Worm (Caenorhabditis elegans): ENCODE data around the gene str-116.

The str-116 gene

DNA sequence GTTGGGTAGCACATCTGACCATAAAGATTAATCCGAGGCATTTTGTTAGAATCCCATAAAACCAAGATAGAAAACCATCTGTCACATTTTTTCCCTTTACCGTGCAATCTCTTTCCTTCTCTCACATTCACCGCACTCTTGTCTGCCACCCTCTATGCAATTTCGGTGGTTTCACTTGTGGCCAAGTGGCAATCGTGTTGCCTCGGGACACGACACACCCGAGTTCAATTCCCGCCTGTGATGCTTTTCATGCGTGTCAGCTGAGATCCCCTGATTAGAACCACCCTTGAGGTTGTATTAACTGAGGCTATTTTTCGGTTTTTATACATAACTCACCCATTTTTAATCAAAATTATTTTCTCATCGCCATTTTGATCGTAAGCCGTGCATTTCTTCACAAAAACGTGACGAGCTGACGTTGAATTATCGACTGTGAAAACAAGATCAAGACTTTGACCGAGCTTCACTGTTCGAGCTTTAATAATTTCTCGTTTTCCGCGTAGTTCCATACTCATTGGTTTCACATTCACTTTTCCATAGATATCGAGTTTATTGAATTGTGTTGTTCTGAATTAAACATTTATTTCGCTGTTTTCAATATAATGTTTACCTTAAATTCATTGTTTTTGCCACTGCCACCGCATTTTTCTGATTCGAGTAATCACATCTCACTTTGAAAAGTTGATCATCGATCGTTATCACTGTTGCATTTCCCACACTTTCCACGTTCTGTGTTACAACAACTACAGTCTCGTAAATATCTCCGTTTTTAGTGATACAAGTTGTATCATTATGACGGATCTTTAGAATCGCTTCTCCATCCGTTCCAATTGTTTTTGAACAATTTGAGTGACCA is 47.5 kb downstream of the str-116 start (continued):
- no peak for TF ChIP-seq ceh-28 (tag; optimal IDR thresholded peaks at IDR 0.05)
- peak; percentile 95 for TF ChIP-seq ceh-82 (tag; optimal IDR thresholded peaks at IDR 0.05)
- peak; percentile 76 for TF ChIP-seq nhr-23 (tag; optimal IDR thresholded peaks at IDR 0.05)
- TF ChIP-seq zag-1 (tag; optimal IDR thresholded peaks at IDR 0.05), result no peak
- TF ChIP-seq elt-1 (tag; optimal IDR thresholded peaks at IDR 0.05), result peak; percentile 41
- no peak for TF ChIP-seq ama-1 (optimal IDR thresholded peaks at IDR 0.05)
- TF ChIP-seq aly-2 (tag; optimal IDR thresholded peaks at IDR 0.05), result no peak
- no peak for TF ChIP-seq nhr-237 (tag; optimal IDR thresholded peaks at IDR 0.05)
- no peak for TF ChIP-seq mdl-1 (tag; optimal IDR thresholded peaks at IDR 0.05)
- peak; percentile 39 for TF ChIP-seq pqm-1 (tag; optimal IDR thresholded peaks at IDR 0.05)
- TF ChIP-seq jun-1 (tag; optimal IDR thresholded peaks at IDR 0.05), result peak; percentile 55
- no peak for TF ChIP-seq nhr-76 (tag; optimal IDR thresholded peaks at IDR 0.05)
- no peak for TF ChIP-seq nhr-77 (tag; optimal IDR thresholded peaks at IDR 0.05)
- peak; percentile 52 for TF ChIP-seq ztf-11 (tag; optimal IDR thresholded peaks at IDR 0.05)
- no peak for TF ChIP-seq sea-2 (GFP tag; optimal IDR thresholded peaks at IDR 0.05)
- no peak for TF ChIP-seq nhr-28 (tag; optimal IDR thresholded peaks at IDR 0.05)
- TF ChIP-seq lin-39 (tag; optimal IDR thresholded peaks at IDR 0.05), result peak; percentile 77

DNA sequence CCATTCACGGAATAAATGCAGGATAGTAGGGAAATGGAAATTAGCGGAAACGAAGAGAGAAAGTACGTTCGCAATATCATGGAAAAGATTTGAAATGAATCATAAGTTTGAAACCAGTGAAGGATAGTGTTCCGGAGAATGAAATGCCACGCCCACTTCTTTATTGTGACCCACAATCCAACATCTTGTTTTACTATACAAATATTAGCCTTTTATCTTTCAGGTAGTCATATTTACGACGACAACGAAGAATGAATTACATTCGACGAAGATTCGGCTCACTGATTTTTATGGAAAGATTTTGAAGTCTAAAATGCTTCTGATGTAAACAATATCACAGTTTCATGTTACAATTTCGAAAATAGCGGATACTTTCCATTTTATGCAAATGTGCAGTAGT is 50.0 kb downstream of the str-116 start, which contains the start of gene cutl-18:
TSS of gene cutl-18 (minus strand) at position 101 of the 400 bp plus-strand sequence.
- TF ChIP-seq ztf-11 (tag; optimal IDR thresholded peaks at IDR 0.05) (no peak), R02D3.7 (tag; optimal IDR thresholded peaks at IDR 0.05) (no peak), nhr-23 (tag; optimal IDR thresholded peaks at IDR 0.05) (no peak), mml-1 (tag; optimal IDR thresholded peaks at IDR 0.05) (no peak), pqm-1 (tag; optimal IDR thresholded peaks at IDR 0.05) (no peak), nhr-25 (tag; optimal IDR thresholded peaks at IDR 0.05) (no peak), ztf-4 (tag; optimal IDR thresholded peaks at IDR 0.05) (no peak), nhr-76 (tag; optimal IDR thresholded peaks at IDR 0.05) (no peak), eor-1 (tag; optimal IDR thresholded peaks at IDR 0.05) (no peak)

Data from whole organism, L3 larva.